Fruit fly (Drosophila melanogaster) whole organism, embryonic: Measurements from ENCODE around the gene Sytbeta.
A peak's percentile ranks its signal among the peaks of the same experiment; 100 is the strongest.

Experiments used
- CG10959 ChIP-seq: fragments of 200-800 bp; sonication (Bioruptor generic); IDR thresholded peaks from 2 replicates; pipeline ENCODE4 v1.3.6; 2022; ENCODE audit warnings: missing biosample characterization, missing genetic modification characterization
- CG12071 ChIP-seq: fragments of 200-800 bp; sonication (Bioruptor generic); optimal IDR thresholded peaks from 3 replicates; lab custom pipeline; 2018; ENCODE audit warnings: missing biosample characterization, mild to moderate bottlenecking, missing genetic modification characterization
- CG12155 ChIP-seq: fragments of 200-800 bp; sonication (Bioruptor generic); optimal IDR thresholded peaks from 3 replicates; lab custom pipeline; 2016; ENCODE audit warnings: missing biosample characterization, missing genetic modification characterization
- CG12299 ChIP-seq: fragments of 200-800 bp; sonication (Bioruptor generic); optimal IDR thresholded peaks from 2 replicates; lab custom pipeline; 2018; ENCODE audit warnings: missing biosample characterization, mild to moderate bottlenecking, missing genetic modification characterization
- CG13424 ChIP-seq: fragments of 200-800 bp; sonication (Bioruptor generic); optimal IDR thresholded peaks from 2 replicates; lab custom pipeline; 2019; ENCODE audit warnings: missing biosample characterization, mild to moderate bottlenecking, missing genetic modification characterization, moderate library complexity
- CG15696 ChIP-seq: fragments of 200-800 bp; sonication (Bioruptor generic); optimal IDR thresholded peaks from 2 replicates; lab custom pipeline; 2019; ENCODE audit warnings: missing biosample characterization, mild to moderate bottlenecking, missing genetic modification characterization, moderate library complexity
- CG17361 ChIP-seq: fragments of 200-800 bp; sonication (Bioruptor generic); IDR thresholded peaks from 3 replicates; pipeline ENCODE4 v1.3.6; 2022; ENCODE audit warnings: missing biosample characterization, missing genetic modification characterization
- CG17612 ChIP-seq: fragments of 200-800 bp; sonication (Bioruptor generic); IDR thresholded peaks from 2 replicates; pipeline ENCODE4 v1.3.6; 2022; ENCODE audit warnings: missing biosample characterization, missing genetic modification characterization
- CG2875 ChIP-seq: fragments of 200-800 bp; sonication (Bioruptor generic); optimal IDR thresholded peaks from 2 replicates; lab custom pipeline; 2017; ENCODE audit warnings: missing biosample characterization, mild to moderate bottlenecking, missing genetic modification characterization, missing genetic modification reagents
- CG3407 ChIP-seq: fragments of 200-800 bp; sonication (Bioruptor generic); optimal IDR thresholded peaks from 2 replicates; lab custom pipeline; 2018; ENCODE audit warnings: missing biosample characterization, mild to moderate bottlenecking, missing genetic modification characterization
- CG34224 ChIP-seq: fragments of 200-800 bp; sonication (Bioruptor generic); IDR thresholded peaks from 3 replicates; pipeline ENCODE4 v1.3.6; 2022; ENCODE audit warnings: missing biosample characterization, missing genetic modification characterization; ENCODE audit not compliant: partially characterized antibody
- CG3726 ChIP-seq: fragments of 200-800 bp; sonication (Bioruptor generic); IDR thresholded peaks from 3 replicates; pipeline ENCODE4, ENCODE4 v1.3.6; 2022; ENCODE audit warnings: missing biosample characterization, missing genetic modification characterization
- CG42726 ChIP-seq: fragments of 200-800 bp; sonication (Bioruptor generic); IDR thresholded peaks from 2 replicates; pipeline ENCODE4 v1.3.6; 2022; ENCODE audit warnings: missing biosample characterization, missing genetic modification characterization; ENCODE audit not compliant: partially characterized antibody
- CG4424 ChIP-seq: fragments of 200-800 bp; sonication (Bioruptor generic); optimal IDR thresholded peaks from 3 replicates; lab custom pipeline; 2016; ENCODE audit warnings: missing biosample characterization, missing genetic modification characterization
- CG4707 ChIP-seq: fragments of 200-800 bp; sonication (Bioruptor generic); optimal IDR thresholded peaks from 2 replicates; lab custom pipeline; 2018; ENCODE audit warnings: missing biosample characterization, mild to moderate bottlenecking, missing genetic modification characterization, moderate library complexity
- CG6765 ChIP-seq: fragments of 200-800 bp; sonication (Bioruptor generic); optimal IDR thresholded peaks from 3 replicates; lab custom pipeline; 2017; ENCODE audit warnings: missing biosample characterization, mild to moderate bottlenecking, missing genetic modification characterization
- CG7357 ChIP-seq: fragments of 200-800 bp; sonication (Bioruptor generic); IDR thresholded peaks from 3 replicates; pipeline ENCODE4 v1.3.6; 2022; ENCODE audit warnings: missing biosample characterization, missing genetic modification characterization
- Dad ChIP-seq: fragments of 200-800 bp; sonication (Bioruptor generic); optimal IDR thresholded peaks from 3 replicates; lab custom pipeline; 2016; ENCODE audit warnings: missing biosample characterization, missing genetic modification characterization
- Dbx ChIP-seq: fragments of 200-800 bp; sonication (Bioruptor generic); IDR thresholded peaks from 3 replicates; pipeline ENCODE4 v1.3.6; 2022; ENCODE audit warnings: missing biosample characterization, missing genetic modification characterization
- Deaf1 ChIP-seq: fragments of 200-800 bp; optimal IDR thresholded peaks from 3 replicates; lab custom pipeline; 2019; ENCODE audit warnings: missing biosample characterization, mild to moderate bottlenecking, missing genetic modification characterization, moderate library complexity
- Fer3 ChIP-seq: fragments of 200-800 bp; sonication (Bioruptor generic); optimal IDR thresholded peaks from 2 replicates; lab custom pipeline; 2018; ENCODE audit warnings: missing biosample characterization, mild to moderate bottlenecking, missing genetic modification characterization, moderate library complexity
- Hmr ChIP-seq: fragments of 200-800 bp; sonication (Bioruptor generic); optimal IDR thresholded peaks from 3 replicates; lab custom pipeline; 2017; ENCODE audit warnings: mild to moderate bottlenecking, missing biosample characterization, missing genetic modification reagents, missing genetic modification characterization
- Hmx ChIP-seq: fragments of 200-800 bp; sonication (Bioruptor generic); optimal IDR thresholded peaks from 2 replicates; lab custom pipeline; 2016; ENCODE audit warnings: missing biosample characterization, missing genetic modification characterization
- Kr ChIP-seq: fragments of 200-800 bp; sonication (Bioruptor generic); optimal IDR thresholded peaks from 2 replicates; lab custom pipeline; 2017; ENCODE audit warnings: missing biosample characterization, mild to moderate bottlenecking, missing genetic modification characterization
- Lhr ChIP-seq: fragments of 200-800 bp; sonication (Bioruptor generic); optimal IDR thresholded peaks from 3 replicates; lab custom pipeline; 2017; ENCODE audit warnings: mild to moderate bottlenecking, missing biosample characterization, missing genetic modification reagents, missing genetic modification characterization
- Lpt ChIP-seq: fragments of >200 bp; optimal IDR thresholded peaks from 2 replicates; lab custom pipeline; 2018; ENCODE audit warnings: missing biosample characterization, missing genetic modification characterization
- Oli ChIP-seq: fragments of 200-800 bp; sonication (Bioruptor generic); optimal IDR thresholded peaks from 2 replicates; lab custom pipeline; 2018; ENCODE audit warnings: missing biosample characterization, mild to moderate bottlenecking, missing genetic modification characterization, moderate library complexity
- Opbp ChIP-seq: fragments of 200-800 bp; sonication (Bioruptor generic); IDR thresholded peaks from 3 replicates; pipeline ENCODE4 v1.3.6; 2022; ENCODE audit warnings: missing biosample characterization, missing genetic modification characterization; ENCODE audit not compliant: partially characterized antibody
- Poxn ChIP-seq: fragments of 200-800 bp; sonication (Bioruptor generic); IDR thresholded peaks from 2 replicates; pipeline ENCODE4 v1.3.6; 2022; ENCODE audit warnings: missing biosample characterization, missing genetic modification characterization
- Sin3A ChIP-seq: fragments of >200 bp; optimal IDR thresholded peaks from 2 replicates; lab custom pipeline; 2018
- Six4 ChIP-seq: fragments of 200-800 bp; sonication (Bioruptor generic); optimal IDR thresholded peaks from 2 replicates; lab custom pipeline; 2016; ENCODE audit warnings: missing biosample characterization, missing genetic modification characterization
- Sox100B ChIP-seq: fragments of 200-800 bp; sonication (Bioruptor generic); optimal IDR thresholded peaks from 3 replicates; lab custom pipeline; 2018; ENCODE audit warnings: missing biosample characterization, mild to moderate bottlenecking, missing genetic modification characterization
- TFAM ChIP-seq: fragments of 200-800 bp; sonication (Bioruptor generic); optimal IDR thresholded peaks from 2 replicates; lab custom pipeline; 2017; ENCODE audit warnings: missing biosample characterization, missing genetic modification characterization, inconsistent platforms
- Usf ChIP-seq: fragments of 200-800 bp; sonication (Bioruptor generic); optimal IDR thresholded peaks from 2 replicates; lab custom pipeline; 2017; ENCODE audit warnings: missing genotype, missing biosample characterization, missing genetic modification characterization
- bigmax ChIP-seq: fragments of 200-800 bp; sonication (Bioruptor generic); optimal IDR thresholded peaks from 2 replicates; lab custom pipeline; 2018; ENCODE audit warnings: missing biosample characterization, mild to moderate bottlenecking, missing genetic modification characterization
- disco-r ChIP-seq: fragments of 200-800 bp; sonication (Bioruptor generic); optimal IDR thresholded peaks from 2 replicates; lab custom pipeline; 2016; ENCODE audit warnings: missing biosample characterization, missing genetic modification characterization
- ind ChIP-seq: fragments of 200-800 bp; sonication (Bioruptor generic); optimal IDR thresholded peaks from 3 replicates; lab custom pipeline; 2016; ENCODE audit warnings: missing biosample characterization, missing genetic modification characterization
- inv ChIP-seq: fragments of 200-800 bp; sonication (Bioruptor generic); IDR thresholded peaks from 2 replicates; pipeline ENCODE4 v1.3.6; 2022; ENCODE audit warnings: missing biosample characterization, missing genetic modification characterization; ENCODE audit not compliant: partially characterized antibody
- kay ChIP-seq: fragments of 200-800 bp; sonication (Bioruptor generic); optimal IDR thresholded peaks from 2 replicates; lab custom pipeline; 2016; ENCODE audit warnings: missing biosample characterization, missing genetic modification characterization
- lilli ChIP-seq: fragments of 200-800 bp; sonication (Bioruptor generic); optimal IDR thresholded peaks from 3 replicates; lab custom pipeline; 2016; ENCODE audit warnings: missing biosample characterization, missing genetic modification characterization
- lov ChIP-seq, 2 experiments: fragments of 200-800 bp in 1 of 2; fragments of >200 bp in 1 of 2; sonication (Bioruptor generic) in 1 of 2; IDR thresholded peaks in 1 of 2; optimal IDR thresholded peaks in 1 of 2; 2 replicates in 1 of 2; 3 replicates in 1 of 2; pipeline versions ENCODE4 v1.3.6 to Lab custom; 2017 to 2022; ENCODE audit warnings: missing biosample characterization in 1 of 2, missing genetic modification characterization in 1 of 2
- nom ChIP-seq: fragments of 200-800 bp; sonication (Bioruptor generic); optimal IDR thresholded peaks from 2 replicates; lab custom pipeline; 2017; ENCODE audit warnings: missing biosample characterization, missing genetic modification characterization, mild to moderate bottlenecking, moderate library complexity, missing genetic modification reagents
- ranshi ChIP-seq: fragments of 200-800 bp; sonication (Bioruptor generic); IDR thresholded peaks from 2 replicates; pipeline ENCODE4 v1.3.6; 2022; ENCODE audit warnings: missing biosample characterization, missing genetic modification characterization
- repo ChIP-seq: fragments of 200-800 bp; sonication (Bioruptor generic); optimal IDR thresholded peaks from 2 replicates; lab custom pipeline; 2016; ENCODE audit warnings: missing biosample characterization, missing genetic modification characterization
- sens ChIP-seq: fragments of 200-800 bp; sonication (Bioruptor generic); peaks from one replicate; lab custom pipeline; 2016; ENCODE audit warnings: missing biosample characterization, missing genetic modification characterization
- stc ChIP-seq: fragments of 200-800 bp; sonication (Bioruptor generic); IDR thresholded peaks from 2 replicates; pipeline ENCODE4 v1.3.6; 2022; ENCODE audit warnings: missing biosample characterization, missing genetic modification characterization
- stwl ChIP-seq: fragments of 200-800 bp; sonication (Bioruptor generic); optimal IDR thresholded peaks from 3 replicates; lab custom pipeline; 2018; ENCODE audit warnings: missing biosample characterization, mild to moderate bottlenecking, missing genetic modification characterization, moderate library complexity
- tgo ChIP-seq: fragments of 200-800 bp; sonication (Bioruptor generic); IDR thresholded peaks from 3 replicates; pipeline ENCODE4 v1.3.6; 2022; ENCODE audit warnings: missing biosample characterization, missing genetic modification characterization
- unpg ChIP-seq: fragments of 200-800 bp; sonication (Bioruptor generic); optimal IDR thresholded peaks from 3 replicates; lab custom pipeline; 2018; ENCODE audit warnings: missing biosample characterization, mild to moderate bottlenecking, missing genetic modification characterization, moderate library complexity

Sytbeta gene

dm6 chr3L:15013957-15014692, 50.7 kb downstream of the Sytbeta start, which contains the start of gene Reck (continued):
- TF ChIP-seq ind (GFP tag; lab: Kevin White, UChicago) (peak; percentile 81), Six4 (GFP tag; lab: Kevin White, UChicago) (peak; percentile 79), CG2875 (GFP tag; lab: Kevin White, UChicago) (peak; percentile 76), stwl (tag; lab: Kevin White, UChicago) (peak; percentile 43), CG10959 (GFP tag; lab: Robert Waterston, UW) (peak; percentile 66), Opbp (GFP tag; lab: Robert Waterston, UW) (no peak), Dad (peak; percentile 20), Sin3A (lab: Kevin White, UChicago) (no peak), tgo (GFP tag; lab: Robert Waterston, UW) (peak; percentile 72), CG3726 (GFP tag; lab: Robert Waterston, UW) (0 out of 3 replicates have a peak, but pooled peaks have one; percentile 9), stc (GFP tag; lab: Robert Waterston, UW) (peak; percentile 85), nom (peak; percentile 80), lilli (GFP tag; lab: Kevin White, UChicago) (peak; percentile 71), repo (peak; percentile 6), Sox100B (GFP tag; lab: Kevin White, UChicago) (peak; percentile 84), CG3407 (GFP tag; lab: Kevin White, UChicago) (peak; percentile 47), Usf (GFP tag; lab: Kevin White, UChicago) (no peak), CG15696 (tag; lab: Kevin White, UChicago) (peak; percentile 69), Fer3 (tag; lab: Kevin White, UChicago) (peak; percentile 79), bigmax (GFP tag; lab: Kevin White, UChicago) (no peak), CG42726 (0 out of 2 replicates have a peak, but pooled peaks have one; percentile 15), Lpt (GFP tag; lab: Kevin White, UChicago) (no peak), TFAM (GFP tag; lab: Kevin White, UChicago) (peak; percentile 4), Lhr (GFP tag; lab: Kevin White, UChicago) (no peak), CG12071 (GFP tag; lab: Kevin White, UChicago) (peak; percentile 72), kay (GFP tag; lab: Kevin White, UChicago) (peak; percentile 14), CG7357 (GFP tag; lab: Robert Waterston, UW) (peak; percentile 43; the same call in 1 of the 3 replicates), CG6765 (GFP tag; lab: Kevin White, UChicago) (peak; percentile 59), lov (optimal IDR thresholded peaks at IDR 0.05; lab: Kevin White, UChicago) (no peak), lov (GFP tag; IDR thresholded peaks at IDR 0.05; lab: Robert Waterston, UW) (peak; percentile 85; the same call in 2 of the 3 replicates), inv (no peak), CG34224 (no peak), Kr (no peak), sens (peak; percentile 93), disco-r (GFP tag; lab: Kevin White, UChicago) (no peak), CG13424 (tag; lab: Kevin White, UChicago) (peak; percentile 81), CG12299 (tag; lab: Kevin White, UChicago) (peak; percentile 58), CG17612 (GFP tag; lab: Robert Waterston, UW) (no peak), Poxn (no peak), unpg (GFP tag; lab: Kevin White, UChicago) (peak; percentile 91), Oli (peak; percentile 71), CG17361 (GFP tag; lab: Robert Waterston, UW) (peak; percentile 77), CG4424 (GFP tag; lab: Kevin White, UChicago) (peak; percentile 91), ranshi (peak; percentile 83), CG12155 (GFP tag; lab: Kevin White, UChicago) (peak; percentile 55), CG4707 (GFP tag; lab: Kevin White, UChicago) (peak; percentile 56), Deaf1 (tag; lab: Kevin White, UChicago) (peak; percentile 59), Hmr (GFP tag; lab: Kevin White, UChicago) (peak; percentile 56), Dbx (peak; percentile 60; the same call in 2 of the 3 replicates), Hmx (GFP tag; lab: Kevin White, UChicago) (no peak)
